Worm (Caenorhabditis elegans) whole organism, young adult: ENCODE measurements around the gene ndua-8.

ENCODE experiments used
- Y53F4B.3 ChIP-seq: fragments of 200-800 bp; sonication (Bioruptor generic); IDR thresholded peaks from 2 replicates; pipeline ENCODE4 v1.3.6; 2022; ENCODE audit warnings: missing genetic modification reagents, missing genetic modification characterization, missing compliant biosample characterization
- ZK185.1 ChIP-seq: sonication (generic microtip); optimal IDR thresholded peaks from 2 replicates; lab custom pipeline; 2016; ENCODE audit warnings: mild to moderate bottlenecking, missing genetic modification characterization, missing compliant biosample characterization; ENCODE audit not compliant: poor library complexity, severe bottlenecking
- chd-7 ChIP-seq: sonication (generic microtip); optimal IDR thresholded peaks from 2 replicates; lab custom pipeline; 2016; ENCODE audit warnings: mild to moderate bottlenecking, missing genetic modification characterization, moderate library complexity, missing compliant biosample characterization
- egl-44 ChIP-seq: fragments of 200-800 bp; sonication (Bioruptor generic); IDR thresholded peaks from 2 replicates; pipeline ENCODE4 v1.3.6; 2022; ENCODE audit warnings: missing genetic modification reagents, missing genetic modification characterization, missing compliant biosample characterization

Gene ndua-8

ce11 chrIII:2578993-2579392 is 50.1 kb downstream of the ndua-8 start, which contains the start of gene Y71H2B.8:
Gene Y71H2B.8, plus strand, starts transcription at chrIII:2579293.
- TF ChIP-seq chd-7 = no peak
- no peak for TF ChIP-seq Y53F4B.3
- TF ChIP-seq ZK185.1 (tag; lab: Kevin White, UChicago) = no peak
- no peak for TF ChIP-seq egl-44
